Worm (Caenorhabditis elegans) whole organism, L3 larva: ENCODE measurements around the gene srx-98.

Source experiments
- R02D3.7 ChIP-seq: fragments of 150-350 bp; optimal IDR thresholded peaks from 2 replicates; lab custom pipeline; 2014; ENCODE audit warnings: missing biosample characterization, missing genetic modification characterization
- ama-1 ChIP-seq: fragments of 150-350 bp; optimal IDR thresholded peaks from 2 replicates; lab custom pipeline; 2018
- ceh-16 ChIP-seq: sonication (generic microtip); optimal IDR thresholded peaks from 2 replicates; lab custom pipeline; 2017; ENCODE audit warnings: missing biosample characterization, missing genetic modification characterization
- ceh-28 ChIP-seq: fragments of 150-350 bp; optimal IDR thresholded peaks from 2 replicates; lab custom pipeline; 2014; ENCODE audit warnings: missing biosample characterization, missing genetic modification reagents, missing genetic modification characterization
- ceh-82 ChIP-seq: fragments of 150-350 bp; optimal IDR thresholded peaks from 2 replicates; lab custom pipeline; 2014; ENCODE audit warnings: missing biosample characterization, missing genetic modification characterization
- ceh-9 ChIP-seq: sonication (generic microtip); optimal IDR thresholded peaks from 2 replicates; lab custom pipeline; 2018; ENCODE audit warnings: missing biosample characterization, missing genetic modification characterization
- daf-12 ChIP-seq: fragments of 150-350 bp; optimal IDR thresholded peaks from 2 replicates; lab custom pipeline; 2014; ENCODE audit warnings: missing biosample characterization, missing genetic modification reagents, missing genetic modification characterization
- egl-27 ChIP-seq: sonication (generic microtip); optimal IDR thresholded peaks from 4 replicates; lab custom pipeline; 2017; ENCODE audit warnings: missing biosample characterization, missing genetic modification reagents, missing genetic modification characterization
- elt-1 ChIP-seq: fragments of 150-350 bp; optimal IDR thresholded peaks from 2 replicates; lab custom pipeline; 2014; ENCODE audit warnings: missing biosample characterization, missing genetic modification characterization
- elt-2 ChIP-seq: sonication (generic microtip); optimal IDR thresholded peaks from 2 replicates; lab custom pipeline; 2016; ENCODE audit warnings: missing genetic modification reagents, mild to moderate bottlenecking, missing genetic modification characterization, missing compliant biosample characterization
- elt-3 ChIP-seq, 3 experiments: fragments of 150-350 bp in 1 of 3; sonication (generic microtip) in 2 of 3; optimal IDR thresholded peaks; 2 replicates in 2 of 3; 4 replicates in 1 of 3; lab custom pipeline; 2014 to 2017; ENCODE audit warnings: missing biosample characterization in 3 of 3, missing genetic modification characterization in 3 of 3
- eor-1 ChIP-seq, 2 experiments: fragments of 150-350 bp; optimal IDR thresholded peaks; 2 replicates each; lab custom pipeline; 2014 to 2018; ENCODE audit warnings: missing biosample characterization in 2 of 2, missing genetic modification characterization in 2 of 2
- fos-1 ChIP-seq: fragments of 150-350 bp; optimal IDR thresholded peaks from 2 replicates; lab custom pipeline; 2014; ENCODE audit warnings: missing biosample characterization, missing genetic modification characterization
- hmg-11 ChIP-seq: sonication (generic microtip); optimal IDR thresholded peaks from 2 replicates; lab custom pipeline; 2016; ENCODE audit warnings: missing genetic modification characterization, missing compliant biosample characterization
- jun-1 ChIP-seq: fragments of 150-350 bp; optimal IDR thresholded peaks from 2 replicates; lab custom pipeline; 2014; ENCODE audit warnings: missing biosample characterization, missing genetic modification reagents, missing genetic modification characterization
- lin-39 ChIP-seq: fragments of 150-350 bp; optimal IDR thresholded peaks from 2 replicates; lab custom pipeline; 2018; ENCODE audit warnings: missing biosample characterization, missing genetic modification reagents, missing genetic modification characterization
- mdl-1 ChIP-seq: fragments of 150-350 bp; optimal IDR thresholded peaks from 2 replicates; lab custom pipeline; 2014; ENCODE audit warnings: missing biosample characterization, missing genetic modification characterization
- mml-1 ChIP-seq: fragments of 150-350 bp; sonication (generic microtip); optimal IDR thresholded peaks from 3 replicates; lab custom pipeline; 2014; ENCODE audit warnings: missing biosample characterization, missing genetic modification characterization
- nhr-11 ChIP-seq: fragments of 150-350 bp; optimal IDR thresholded peaks from 2 replicates; lab custom pipeline; 2014; ENCODE audit warnings: missing biosample characterization, missing genetic modification characterization
- nhr-12 ChIP-seq: fragments of 150-350 bp; optimal IDR thresholded peaks from 2 replicates; lab custom pipeline; 2014; ENCODE audit warnings: missing biosample characterization, missing genetic modification characterization
- nhr-23 ChIP-seq: fragments of 150-350 bp; optimal IDR thresholded peaks from 2 replicates; lab custom pipeline; 2014; ENCODE audit warnings: missing biosample characterization, missing genetic modification reagents, missing genetic modification characterization
- nhr-237 ChIP-seq: fragments of 150-350 bp; optimal IDR thresholded peaks from 2 replicates; lab custom pipeline; 2014; ENCODE audit warnings: missing biosample characterization, missing genetic modification characterization
- nhr-28 ChIP-seq: fragments of 150-350 bp; optimal IDR thresholded peaks from 2 replicates; lab custom pipeline; 2014; ENCODE audit warnings: missing biosample characterization, missing genetic modification characterization
- nhr-43 ChIP-seq: sonication (generic microtip); optimal IDR thresholded peaks from 2 replicates; lab custom pipeline; 2016; ENCODE audit warnings: mild to moderate bottlenecking, missing genetic modification characterization, missing compliant biosample characterization; ENCODE audit not compliant: poor library complexity, severe bottlenecking
- nhr-76 ChIP-seq: fragments of 150-350 bp; sonication (generic microtip); optimal IDR thresholded peaks from 5 replicates; lab custom pipeline; 2014; ENCODE audit warnings: missing biosample characterization, missing genetic modification characterization
- pha-4 ChIP-seq: fragments of 150-350 bp; optimal IDR thresholded peaks from 2 replicates; lab custom pipeline; 2014; ENCODE audit warnings: missing biosample characterization, missing genetic modification reagents, missing genetic modification characterization
- pqm-1 ChIP-seq: fragments of 150-350 bp; optimal IDR thresholded peaks from 2 replicates; lab custom pipeline; 2017; ENCODE audit warnings: missing biosample characterization, missing genetic modification characterization, inconsistent platforms
- sea-2 ChIP-seq: fragments of 150-350 bp; sonication (generic microtip); optimal IDR thresholded peaks from 4 replicates; lab custom pipeline; 2014; ENCODE audit warnings: missing biosample characterization, missing genetic modification reagents, missing genetic modification characterization
- skn-1 ChIP-seq: fragments of 150-350 bp; optimal IDR thresholded peaks from 2 replicates; lab custom pipeline; 2014; ENCODE audit warnings: missing biosample characterization, missing genetic modification characterization
- snpc-4 ChIP-seq: fragments of 150-350 bp; optimal IDR thresholded peaks from 2 replicates; lab custom pipeline; 2014; ENCODE audit warnings: missing biosample characterization, missing genetic modification characterization
- tbx-2 ChIP-seq: sonication (generic microtip); optimal IDR thresholded peaks from 2 replicates; lab custom pipeline; 2016; ENCODE audit warnings: mild to moderate bottlenecking, missing genetic modification characterization, missing compliant biosample characterization
- unc-39 ChIP-seq: sonication (generic microtip); optimal IDR thresholded peaks from 4 replicates; lab custom pipeline; 2017; ENCODE audit warnings: missing biosample characterization, missing genetic modification characterization
- unc-62 ChIP-seq: fragments of 150-350 bp; sonication (generic microtip); optimal IDR thresholded peaks from 4 replicates; lab custom pipeline; 2014; ENCODE audit warnings: missing biosample characterization, missing genetic modification reagents, missing genetic modification characterization
- zag-1 ChIP-seq: fragments of 150-350 bp; optimal IDR thresholded peaks from 2 replicates; lab custom pipeline; 2014; ENCODE audit warnings: missing biosample characterization, missing genetic modification characterization
- ztf-11 ChIP-seq: fragments of 150-350 bp; optimal IDR thresholded peaks from 2 replicates; lab custom pipeline; 2014; ENCODE audit warnings: missing biosample characterization, missing genetic modification characterization
- ztf-4 ChIP-seq: fragments of 150-350 bp; optimal IDR thresholded peaks from 2 replicates; lab custom pipeline; 2014; ENCODE audit warnings: missing biosample characterization, missing genetic modification characterization

The srx-98 gene

ce11 chrII:3680366-3680765 lies 9.5 kb upstream of the srx-98 start:
- TF ChIP-seq ceh-9 (tag; lab: Kevin White, UChicago) (no peak), ceh-28 (tag; lab: Kevin White, UChicago) (no peak)

ce11 chrII:3678978-3679377 lies 8.1 kb upstream of the srx-98 start:
- TF ChIP-seq zag-1 (no peak), snpc-4 (tag; lab: Kevin White, UChicago) (no peak), ceh-16 (no peak), lin-39 (tag; lab: Kevin White, UChicago) (no peak), skn-1 (no peak), unc-39 (tag; lab: Kevin White, UChicago) (no peak), elt-3 (tag; optimal IDR thresholded peaks at IDR 0.05; lab: Kevin White, UChicago) (no peak), nhr-237 (tag; lab: Kevin White, UChicago) (no peak), tbx-2 (tag; lab: Kevin White, UChicago) (no peak), daf-12 (tag; lab: Kevin White, UChicago) (no peak), jun-1 (no peak), ceh-28 (tag; lab: Kevin White, UChicago) (no peak), ztf-11 (no peak), fos-1 (tag; lab: Kevin White, UChicago) (no peak), elt-2 (tag; lab: Kevin White, UChicago) (no peak), pha-4 (no peak)
- TF ChIP-seq, all 47 proteins: peak for 0

ce11 chrII:3675176-3675575 lies 4.3 kb upstream of the srx-98 start, which contains the start of gene F19B10.2:
Gene F19B10.2 (plus strand): TSS chrII:3675476.
- TF ChIP-seq nhr-28 (tag; lab: Kevin White, UChicago) (no peak), nhr-43 (tag; lab: Kevin White, UChicago) (no peak), unc-39 (tag; lab: Kevin White, UChicago) (no peak), unc-62 (GFP tag; lab: Kevin White, UChicago) (no peak), ama-1 (no peak), R02D3.7 (tag; lab: Kevin White, UChicago) (no peak), ceh-16 (no peak), tbx-2 (tag; lab: Kevin White, UChicago) (no peak), ztf-11 (no peak), elt-2 (tag; lab: Kevin White, UChicago) (no peak), pha-4 (no peak), egl-27 (tag; lab: Kevin White, UChicago) (no peak), ceh-28 (tag; lab: Kevin White, UChicago) (no peak), nhr-23 (tag; lab: Kevin White, UChicago) (no peak), ceh-82 (tag; lab: Kevin White, UChicago) (no peak), nhr-11 (tag; lab: Kevin White, UChicago) (no peak), ceh-9 (tag; lab: Kevin White, UChicago) (no peak), snpc-4 (tag; lab: Kevin White, UChicago) (no peak), elt-3 (tag; optimal IDR thresholded peaks at IDR 0.05; lab: Kevin White, UChicago) (no peak)

ce11 chrII:3673493-3673892 lies 2.6 kb upstream of the srx-98 start, which contains the start of gene sea-1:
Gene sea-1 (minus strand): TSS chrII:3673593.
- TF ChIP-seq fos-1 (tag; lab: Kevin White, UChicago) (no peak), mml-1 (tag; lab: Kevin White, UChicago) (no peak), nhr-12 (no peak), pha-4 (no peak), tbx-2 (tag; lab: Kevin White, UChicago) (no peak), zag-1 (no peak), ztf-11 (no peak), sea-2 (GFP tag; lab: Kevin White, UChicago) (no peak), elt-1 (tag; lab: Kevin White, UChicago) (no peak), hmg-11 (tag; lab: Kevin White, UChicago) (no peak), nhr-76 (tag; lab: Kevin White, UChicago) (no peak), pqm-1 (tag; lab: Kevin White, UChicago) (no peak), mdl-1 (tag; lab: Kevin White, UChicago) (no peak), nhr-23 (tag; lab: Kevin White, UChicago) (no peak), daf-12 (tag; lab: Kevin White, UChicago) (no peak), eor-1 (tag; optimal IDR thresholded peaks at IDR 0.05; lab: Kevin White, UChicago) (no peak), ama-1 (no peak), ztf-4 (tag; lab: Kevin White, UChicago) (no peak), ceh-82 (tag; lab: Kevin White, UChicago) (no peak)
